Fruit fly (Drosophila melanogaster) whole organism, embryonic: Measurements from ENCODE around the gene CG14367.

Experiments used
- Ada2b ChIP-seq: fragments of 200-800 bp; sonication (Bioruptor generic); IDR thresholded peaks from 2 replicates; pipeline ENCODE4 v1.3.6; 2022; ENCODE audit warnings: missing biosample characterization, missing genetic modification characterization
- Atf3 ChIP-seq: fragments of 200-800 bp; sonication (Bioruptor generic); optimal IDR thresholded peaks from 3 replicates; lab custom pipeline; 2016; ENCODE audit warnings: missing biosample characterization, missing genetic modification characterization
- Blimp-1 ChIP-seq: fragments of 200-800 bp; sonication (Bioruptor generic); optimal IDR thresholded peaks from 3 replicates; lab custom pipeline; 2018; ENCODE audit warnings: missing biosample characterization, missing genetic modification characterization, mild to moderate bottlenecking, moderate library complexity, missing genetic modification reagents
- BtbVII ChIP-seq: fragments of 200-800 bp; sonication (Bioruptor generic); optimal IDR thresholded peaks from 3 replicates; lab custom pipeline; 2017; ENCODE audit warnings: missing biosample characterization, mild to moderate bottlenecking, missing genetic modification characterization
- CG1024 ChIP-seq: fragments of 200-800 bp; sonication (Bioruptor generic); IDR thresholded peaks from 2 replicates; pipeline ENCODE4 v1.3.6; 2022; ENCODE audit warnings: missing biosample characterization, missing genetic modification characterization
- CG10267 ChIP-seq: fragments of 200-800 bp; sonication (Bioruptor generic); optimal IDR thresholded peaks from 2 replicates; lab custom pipeline; 2018; ENCODE audit warnings: missing biosample characterization, mild to moderate bottlenecking, missing genetic modification characterization, moderate library complexity
- CG10654 ChIP-seq: fragments of 200-800 bp; sonication (Bioruptor generic); optimal IDR thresholded peaks from 2 replicates; lab custom pipeline; 2016; ENCODE audit warnings: missing biosample characterization, missing genetic modification characterization
- CG10979 ChIP-seq: fragments of 200-800 bp; sonication (Bioruptor generic); optimal IDR thresholded peaks from 2 replicates; lab custom pipeline; 2018; ENCODE audit warnings: missing biosample characterization, mild to moderate bottlenecking, missing genetic modification characterization, moderate library complexity
- CG15696 ChIP-seq: fragments of 200-800 bp; sonication (Bioruptor generic); optimal IDR thresholded peaks from 2 replicates; lab custom pipeline; 2019; ENCODE audit warnings: missing biosample characterization, mild to moderate bottlenecking, missing genetic modification characterization, moderate library complexity
- CG16815 ChIP-seq: fragments of 200-800 bp; sonication (Bioruptor generic); optimal IDR thresholded peaks from 3 replicates; lab custom pipeline; 2017; ENCODE audit warnings: missing biosample characterization, mild to moderate bottlenecking, missing genetic modification characterization
- CG17359 ChIP-seq: fragments of 200-800 bp; sonication (Bioruptor generic); optimal IDR thresholded peaks from 3 replicates; lab custom pipeline; 2018; ENCODE audit warnings: missing biosample characterization, mild to moderate bottlenecking, missing genetic modification characterization, moderate library complexity
- CG17568 ChIP-seq: fragments of 200-800 bp; sonication (Bioruptor generic); optimal IDR thresholded peaks from 2 replicates; lab custom pipeline; 2018; ENCODE audit warnings: missing biosample characterization, mild to moderate bottlenecking, missing genetic modification characterization, moderate library complexity
- CG4854 ChIP-seq: fragments of 200-800 bp; sonication (Bioruptor generic); optimal IDR thresholded peaks from 2 replicates; lab custom pipeline; 2016; ENCODE audit warnings: missing biosample characterization, missing genetic modification characterization, inconsistent platforms
- CG6654 ChIP-seq: fragments of 200-800 bp; sonication (Bioruptor generic); optimal IDR thresholded peaks from 2 replicates; lab custom pipeline; 2017; ENCODE audit warnings: missing biosample characterization, mild to moderate bottlenecking, missing genetic modification characterization
- CG6813 ChIP-seq: fragments of 200-800 bp; sonication (Bioruptor generic); optimal IDR thresholded peaks from 2 replicates; lab custom pipeline; 2017; ENCODE audit warnings: missing biosample characterization, missing genetic modification characterization, mild to moderate bottlenecking, moderate library complexity, missing genetic modification reagents
- CG7357 ChIP-seq: fragments of 200-800 bp; sonication (Bioruptor generic); IDR thresholded peaks from 3 replicates; pipeline ENCODE4 v1.3.6; 2022; ENCODE audit warnings: missing biosample characterization, missing genetic modification characterization
- CG7963 ChIP-seq: fragments of 200-800 bp; sonication (Bioruptor generic); IDR thresholded peaks from 3 replicates; pipeline ENCODE4 v1.3.6; 2022; ENCODE audit warnings: missing biosample characterization, missing genetic modification characterization; ENCODE audit not compliant: partially characterized antibody
- CG9215 ChIP-seq: fragments of 200-800 bp; sonication (Bioruptor generic); IDR thresholded peaks from 2 replicates; pipeline ENCODE4 v1.3.6; 2022; ENCODE audit warnings: missing biosample characterization, missing genetic modification characterization
- CG9609 ChIP-seq: fragments of 200-800 bp; sonication (Bioruptor generic); optimal IDR thresholded peaks from 3 replicates; lab custom pipeline; 2016; ENCODE audit warnings: missing biosample characterization, missing genetic modification characterization
- CTCF ChIP-seq: fragments of 200-800 bp; sonication (Bioruptor generic); optimal IDR thresholded peaks from 2 replicates; lab custom pipeline; 2017; ENCODE audit warnings: missing biosample characterization, mild to moderate bottlenecking, missing genetic modification characterization, moderate library complexity
- Deaf1 ChIP-seq: fragments of 200-800 bp; optimal IDR thresholded peaks from 3 replicates; lab custom pipeline; 2019; ENCODE audit warnings: missing biosample characterization, mild to moderate bottlenecking, missing genetic modification characterization, moderate library complexity
- Dp ChIP-seq: fragments of 200-800 bp; sonication (Bioruptor generic); optimal IDR thresholded peaks from 2 replicates; lab custom pipeline; 2018; ENCODE audit warnings: missing biosample characterization, mild to moderate bottlenecking, missing genetic modification characterization, moderate library complexity
- Hmr ChIP-seq: fragments of 200-800 bp; sonication (Bioruptor generic); optimal IDR thresholded peaks from 3 replicates; lab custom pipeline; 2017; ENCODE audit warnings: mild to moderate bottlenecking, missing biosample characterization, missing genetic modification reagents, missing genetic modification characterization
- Oli ChIP-seq: fragments of 200-800 bp; sonication (Bioruptor generic); optimal IDR thresholded peaks from 2 replicates; lab custom pipeline; 2018; ENCODE audit warnings: missing biosample characterization, mild to moderate bottlenecking, missing genetic modification characterization, moderate library complexity
- Ravus ChIP-seq: fragments of 200-800 bp; sonication (Bioruptor generic); IDR thresholded peaks from 2 replicates; pipeline ENCODE4 v1.3.6; 2022; ENCODE audit warnings: missing biosample characterization, missing genetic modification characterization
- Spps ChIP-seq: fragments of 200-800 bp; sonication (Bioruptor generic); optimal IDR thresholded peaks from 2 replicates; lab custom pipeline; 2018; ENCODE audit warnings: missing biosample characterization, mild to moderate bottlenecking, missing genetic modification characterization
- Sry-δ ChIP-seq: fragments of 200-800 bp; sonication (Bioruptor generic); optimal IDR thresholded peaks from 2 replicates; lab custom pipeline; 2016; ENCODE audit warnings: missing biosample characterization, missing genetic modification characterization
- Usf ChIP-seq: fragments of 200-800 bp; sonication (Bioruptor generic); optimal IDR thresholded peaks from 2 replicates; lab custom pipeline; 2017; ENCODE audit warnings: missing genotype, missing biosample characterization, missing genetic modification characterization
- abd-A ChIP-seq: fragments of 200-800 bp; sonication (Bioruptor generic); optimal IDR thresholded peaks from 3 replicates; lab custom pipeline; 2019; ENCODE audit warnings: missing biosample characterization, mild to moderate bottlenecking, missing genetic modification characterization, moderate library complexity
- ap ChIP-seq: fragments of 200-800 bp; sonication (Bioruptor generic); IDR thresholded peaks from 2 replicates; pipeline ENCODE4 v1.3.6; 2022; ENCODE audit warnings: missing biosample characterization, missing genetic modification characterization
- bbx ChIP-seq: fragments of 200-800 bp; sonication (Bioruptor generic); IDR thresholded peaks from 2 replicates; pipeline ENCODE4 v1.3.6; 2022; ENCODE audit warnings: missing biosample characterization, missing genetic modification characterization; ENCODE audit not compliant: partially characterized antibody
- br ChIP-seq: fragments of >200 bp; optimal IDR thresholded peaks from 2 replicates; lab custom pipeline; 2017
- corto ChIP-seq: fragments of 200-800 bp; sonication (Bioruptor generic); optimal IDR thresholded peaks from 2 replicates; lab custom pipeline; 2016; ENCODE audit warnings: missing biosample characterization, mild to moderate bottlenecking, missing genetic modification characterization, moderate library complexity
- croc ChIP-seq: fragments of 200-800 bp; sonication (Bioruptor generic); conservative IDR thresholded peaks from 3 replicates; pipeline ENCODE4 v1.3.6; 2022; ENCODE audit warnings: missing biosample characterization, missing genetic modification characterization
- cwo ChIP-seq: fragments of 200-800 bp; sonication (Bioruptor generic); optimal IDR thresholded peaks from 3 replicates; lab custom pipeline; 2017; ENCODE audit warnings: missing biosample characterization, missing genetic modification characterization, mild to moderate bottlenecking, moderate library complexity, missing genetic modification reagents
- dati ChIP-seq: fragments of 200-800 bp; sonication (Bioruptor generic); IDR thresholded peaks from 2 replicates; pipeline ENCODE4 v1.3.6; 2022; ENCODE audit warnings: missing biosample characterization, missing genetic modification characterization
- fru ChIP-seq: fragments of >200 bp; optimal IDR thresholded peaks from 2 replicates; lab custom pipeline; 2017
- gcm2 ChIP-seq: fragments of 200-800 bp; sonication (Bioruptor generic); optimal IDR thresholded peaks from 2 replicates; lab custom pipeline; 2016; ENCODE audit warnings: missing biosample characterization, missing genetic modification characterization
- ham ChIP-seq: fragments of 200-800 bp; sonication (Bioruptor generic); IDR thresholded peaks from 2 replicates; pipeline ENCODE4 v1.3.6; 2022; ENCODE audit warnings: missing biosample characterization, missing genetic modification characterization
- ken ChIP-seq: fragments of 200-800 bp; sonication (Bioruptor generic); IDR thresholded peaks from 3 replicates; pipeline ENCODE4 v1.3.6; 2022; ENCODE audit warnings: missing biosample characterization, missing genetic modification characterization
- klu ChIP-seq: fragments of 200-800 bp; sonication (Bioruptor generic); IDR thresholded peaks from 2 replicates; pipeline ENCODE4 v1.3.6; 2022; ENCODE audit warnings: missing biosample characterization, missing genetic modification characterization
- lab ChIP-seq: fragments of 200-800 bp; sonication (Bioruptor generic); optimal IDR thresholded peaks from 3 replicates; lab custom pipeline; 2017; ENCODE audit warnings: missing biosample characterization, missing genetic modification characterization, mild to moderate bottlenecking, moderate library complexity, missing genetic modification reagents
- lmd ChIP-seq: fragments of 200-800 bp; sonication (Bioruptor generic); IDR thresholded peaks from 2 replicates; pipeline ENCODE4 v1.3.6; 2022; ENCODE audit warnings: missing biosample characterization, missing genetic modification characterization
- nerfin-2 ChIP-seq: fragments of 200-800 bp; sonication (Bioruptor generic); IDR thresholded peaks from 2 replicates; pipeline ENCODE4 v1.3.6; 2022; ENCODE audit warnings: missing biosample characterization, missing genetic modification characterization; ENCODE audit not compliant: partially characterized antibody
- phol ChIP-seq: fragments of 200-800 bp; sonication (Bioruptor generic); optimal IDR thresholded peaks from 3 replicates; lab custom pipeline; 2018; ENCODE audit warnings: missing biosample characterization, mild to moderate bottlenecking, missing genetic modification characterization, moderate library complexity
- rib ChIP-seq: fragments of 200-800 bp; sonication (Bioruptor generic); IDR thresholded peaks from 2 replicates; pipeline ENCODE4 v1.3.6; 2022; ENCODE audit warnings: missing biosample characterization, missing genetic modification characterization
- schlank ChIP-seq: fragments of 200-800 bp; sonication (Bioruptor generic); optimal IDR thresholded peaks from 2 replicates; lab custom pipeline; 2018; ENCODE audit warnings: missing biosample characterization, mild to moderate bottlenecking, missing genetic modification characterization
- sd ChIP-seq: fragments of 200-800 bp; sonication (Bioruptor generic); optimal IDR thresholded peaks from 3 replicates; lab custom pipeline; 2018; ENCODE audit warnings: missing biosample characterization, mild to moderate bottlenecking, missing genetic modification characterization, moderate library complexity
- slbo ChIP-seq: fragments of 200-800 bp; sonication (Bioruptor generic); IDR thresholded peaks from 2 replicates; pipeline ENCODE4 v1.3.6; 2022; ENCODE audit warnings: missing biosample characterization, missing genetic modification characterization
- tin ChIP-seq: fragments of 200-800 bp; sonication (Bioruptor generic); optimal IDR thresholded peaks from 3 replicates; lab custom pipeline; 2016; ENCODE audit warnings: missing biosample characterization, missing genetic modification characterization
- zen2 ChIP-seq: fragments of 200-800 bp; sonication (Bioruptor generic); IDR thresholded peaks from 3 replicates; pipeline ENCODE4 v1.3.6; 2022; ENCODE audit warnings: missing biosample characterization, missing genetic modification characterization; ENCODE audit not compliant: partially characterized antibody

The CG14367 gene

DNA sequence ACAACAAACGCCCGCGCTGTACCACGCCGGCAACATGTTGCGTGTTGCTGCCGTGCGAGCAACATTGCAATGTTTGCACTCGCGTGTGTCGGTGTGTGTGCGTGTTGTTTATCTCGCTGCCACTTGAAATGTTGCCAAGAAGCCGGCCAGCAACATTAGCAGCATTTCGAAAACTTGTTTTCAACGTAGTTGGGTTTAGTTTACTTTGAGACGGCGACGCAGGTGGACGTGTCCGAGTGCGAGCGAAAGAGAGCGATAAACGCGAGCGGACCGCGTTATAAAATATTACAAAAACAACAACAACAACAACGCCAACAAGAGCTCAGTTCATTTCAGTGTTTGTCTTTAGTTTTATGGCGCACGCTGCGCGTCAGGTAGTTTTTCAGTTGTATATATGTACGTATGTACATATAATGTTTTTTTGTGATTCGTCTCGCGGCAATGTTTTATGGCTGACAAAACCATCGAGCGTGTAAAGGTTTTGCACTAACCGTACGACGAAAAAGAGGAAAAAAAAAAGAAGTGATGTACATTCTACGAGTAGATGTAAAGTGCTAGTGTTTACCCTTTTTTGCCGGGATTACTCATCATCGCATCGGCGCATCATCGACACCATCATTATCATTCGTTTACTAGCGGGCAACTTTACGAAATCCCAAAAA lies 21.3 kb downstream of the CG14367 start, which contains the start of gene kmr (continued):
- TF ChIP-seq corto (GFP tag; lab: Kevin White, UChicago) (no peak), CG1024 (GFP tag; lab: Robert Waterston, UW) (no peak), CG17359 (tag; lab: Kevin White, UChicago) (peak; percentile 46), CG9215 (GFP tag; lab: Robert Waterston, UW) (no peak), Deaf1 (tag; lab: Kevin White, UChicago) (peak; percentile 62), nerfin-2 (GFP tag; lab: Robert Waterston, UW) (peak; percentile 14; the same call in 1 of the 2 replicates), CG15696 (tag; lab: Kevin White, UChicago) (peak; percentile 18), bbx (GFP tag; lab: Robert Waterston, UW) (peak; percentile 67; the same call in 1 of the 2 replicates), Blimp-1 (peak; percentile 11), tin (GFP tag; lab: Kevin White, UChicago) (no peak), Dp (GFP tag; lab: Kevin White, UChicago) (no peak), Usf (no peak), rib (GFP tag; lab: Robert Waterston, UW) (no peak), ken (GFP tag; lab: Robert Waterston, UW) (no peak), CG10979 (no peak), sd (tag; lab: Kevin White, UChicago) (peak; percentile 6), CG6813 (GFP tag; lab: Kevin White, UChicago) (peak; percentile 39), CG7357 (GFP tag; lab: Robert Waterston, UW) (no peak), CG7963 (GFP tag; lab: Robert Waterston, UW) (0 out of 3 replicates have a peak, but pooled peaks have one; percentile 22), schlank (tag; lab: Kevin White, UChicago) (no peak), cwo (GFP tag; lab: Kevin White, UChicago) (peak; percentile 53), gcm2 (GFP tag; lab: Kevin White, UChicago) (no peak), BtbVII (GFP tag; lab: Kevin White, UChicago) (peak; percentile 66), CTCF (peak; percentile 37), CG16815 (GFP tag; lab: Kevin White, UChicago) (no peak), Atf3 (GFP tag; lab: Kevin White, UChicago) (no peak), Sry-δ (no peak), CG4854 (GFP tag; lab: Kevin White, UChicago) (peak; percentile 36), lmd (no peak), phol (tag; lab: Kevin White, UChicago) (no peak), dati (no peak), Spps (no peak), br (lab: Kevin White, UChicago) (no peak), CG10267 (peak; percentile 32), CG9609 (GFP tag; lab: Kevin White, UChicago) (no peak), Hmr (GFP tag; lab: Kevin White, UChicago) (peak; percentile 32), lab (GFP tag; lab: Kevin White, UChicago) (peak; percentile 74), abd-A (tag; lab: Kevin White, UChicago) (peak; percentile 76), klu (no peak), ap (no peak), slbo (GFP tag; lab: Robert Waterston, UW) (no peak), Ravus (GFP tag; lab: Robert Waterston, UW) (no peak), CG6654 (GFP tag; lab: Kevin White, UChicago) (no peak), croc (GFP tag; lab: Robert Waterston, UW) (no peak), CG10654 (GFP tag; lab: Kevin White, UChicago) (no peak), Ada2b (GFP tag; lab: Robert Waterston, UW) (no peak), CG17568 (GFP tag; lab: Kevin White, UChicago) (peak; percentile 64), Oli (tag; lab: Kevin White, UChicago) (no peak), ham (GFP tag; lab: Robert Waterston, UW) (no peak), zen2 (GFP tag; lab: Robert Waterston, UW) (no peak), fru (lab: Kevin White, UChicago) (no peak)
